Fruit fly (Drosophila melanogaster) whole organism, embryonic: ENCODE results near the gene CG10874.

Source experiments
- B-H1 ChIP-seq: fragments of 200-800 bp; sonication (Bioruptor generic); IDR thresholded peaks from 3 replicates; pipeline ENCODE4 v1.3.6; 2022; ENCODE audit warnings: missing biosample characterization, missing genetic modification characterization
- Blimp-1 ChIP-seq: fragments of 200-800 bp; sonication (Bioruptor generic); optimal IDR thresholded peaks from 3 replicates; lab custom pipeline; 2018; ENCODE audit warnings: missing biosample characterization, missing genetic modification characterization, mild to moderate bottlenecking, moderate library complexity, missing genetic modification reagents
- CG10431 ChIP-seq: fragments of 200-800 bp; sonication (Bioruptor generic); optimal IDR thresholded peaks from 3 replicates; lab custom pipeline; 2018; ENCODE audit warnings: missing biosample characterization, mild to moderate bottlenecking, missing genetic modification characterization
- CG11398 ChIP-seq: fragments of 200-800 bp; sonication (Bioruptor generic); optimal IDR thresholded peaks from 2 replicates; lab custom pipeline; 2016; ENCODE audit warnings: missing biosample characterization, missing genetic modification characterization
- CG1233 ChIP-seq: fragments of 200-800 bp; sonication (Bioruptor generic); optimal IDR thresholded peaks from 4 replicates; lab custom pipeline; 2018; ENCODE audit warnings: missing biosample characterization, mild to moderate bottlenecking, missing genetic modification characterization
- CG13287 ChIP-seq: fragments of 200-800 bp; sonication (Bioruptor generic); IDR thresholded peaks from 2 replicates; pipeline ENCODE4 v1.3.6; 2022; ENCODE audit warnings: missing biosample characterization, missing genetic modification characterization; ENCODE audit not compliant: partially characterized antibody
- CG13424 ChIP-seq: fragments of 200-800 bp; sonication (Bioruptor generic); optimal IDR thresholded peaks from 2 replicates; lab custom pipeline; 2019; ENCODE audit warnings: missing biosample characterization, mild to moderate bottlenecking, missing genetic modification characterization, moderate library complexity
- CG13624 ChIP-seq: fragments of 200-800 bp; sonication (Bioruptor generic); optimal IDR thresholded peaks from 2 replicates; lab custom pipeline; 2016; ENCODE audit warnings: missing biosample characterization, missing genetic modification characterization
- CG17359 ChIP-seq: fragments of 200-800 bp; sonication (Bioruptor generic); optimal IDR thresholded peaks from 3 replicates; lab custom pipeline; 2018; ENCODE audit warnings: missing biosample characterization, mild to moderate bottlenecking, missing genetic modification characterization, moderate library complexity
- CG17385 ChIP-seq: fragments of 200-800 bp; sonication (Bioruptor generic); optimal IDR thresholded peaks from 3 replicates; lab custom pipeline; 2018; ENCODE audit warnings: missing biosample characterization, mild to moderate bottlenecking, missing genetic modification characterization
- CG17912 ChIP-seq: fragments of 200-800 bp; sonication (Bioruptor generic); optimal IDR thresholded peaks from 2 replicates; lab custom pipeline; 2018; ENCODE audit warnings: missing biosample characterization, mild to moderate bottlenecking, missing genetic modification characterization
- CG3065 ChIP-seq: fragments of 200-800 bp; sonication (Bioruptor generic); optimal IDR thresholded peaks from 2 replicates; lab custom pipeline; 2016; ENCODE audit warnings: missing biosample characterization, missing genetic modification characterization
- CG32767 ChIP-seq: fragments of 200-800 bp; sonication (Bioruptor generic); IDR thresholded peaks from 2 replicates; pipeline ENCODE4 v1.3.6; 2022; ENCODE audit warnings: missing biosample characterization, missing genetic modification characterization
- CG3995 ChIP-seq: fragments of 200-800 bp; sonication (Bioruptor generic); optimal IDR thresholded peaks from 3 replicates; lab custom pipeline; 2016; ENCODE audit warnings: missing biosample characterization, missing genetic modification characterization
- CG4617 ChIP-seq: fragments of 200-800 bp; sonication (Bioruptor generic); optimal IDR thresholded peaks from 3 replicates; lab custom pipeline; 2016; ENCODE audit warnings: missing biosample characterization, missing genetic modification characterization, borderline replicate concordance
- CG6683 ChIP-seq: fragments of 200-800 bp; sonication (Bioruptor generic); optimal IDR thresholded peaks from 2 replicates; lab custom pipeline; 2017; ENCODE audit warnings: missing biosample characterization, mild to moderate bottlenecking, missing genetic modification characterization, missing genetic modification reagents
- CG7839 ChIP-seq: fragments of 200-800 bp; sonication (Bioruptor generic); optimal IDR thresholded peaks from 3 replicates; lab custom pipeline; 2018; ENCODE audit warnings: missing biosample characterization, mild to moderate bottlenecking, missing genetic modification characterization, moderate library complexity
- CG7928 ChIP-seq: fragments of 200-800 bp; sonication (Bioruptor generic); optimal IDR thresholded peaks from 2 replicates; lab custom pipeline; 2017; ENCODE audit warnings: missing biosample characterization, mild to moderate bottlenecking, missing genetic modification characterization
- CG8290 ChIP-seq, 3 experiments: fragments of 200-800 bp; sonication (Bioruptor generic); optimal IDR thresholded peaks; 2 replicates each; lab custom pipeline; 2016 to 2019; ENCODE audit warnings: missing biosample characterization in 3 of 3, missing genetic modification characterization in 3 of 3, mild to moderate bottlenecking in 2 of 3, moderate library complexity in 1 of 3
- CG8924 ChIP-seq: fragments of 200-800 bp; optimal IDR thresholded peaks from 3 replicates; lab custom pipeline; 2019; ENCODE audit warnings: missing biosample characterization, mild to moderate bottlenecking, missing genetic modification characterization, moderate library complexity
- Dad ChIP-seq: fragments of 200-800 bp; sonication (Bioruptor generic); optimal IDR thresholded peaks from 3 replicates; lab custom pipeline; 2016; ENCODE audit warnings: missing biosample characterization, missing genetic modification characterization
- Dek ChIP-seq: fragments of 200-800 bp; sonication (Bioruptor generic); optimal IDR thresholded peaks from 3 replicates; lab custom pipeline; 2019; ENCODE audit warnings: missing biosample characterization, mild to moderate bottlenecking, missing genetic modification characterization, moderate library complexity
- ERR ChIP-seq: fragments of 200-800 bp; sonication (Bioruptor generic); optimal IDR thresholded peaks from 2 replicates; lab custom pipeline; 2016; ENCODE audit warnings: missing biosample characterization, missing genetic modification characterization
- Elba2 ChIP-seq: fragments of 200-800 bp; sonication (Bioruptor generic); optimal IDR thresholded peaks from 3 replicates; lab custom pipeline; 2016; ENCODE audit warnings: missing biosample characterization, missing genetic modification characterization
- Fer3 ChIP-seq: fragments of 200-800 bp; sonication (Bioruptor generic); optimal IDR thresholded peaks from 2 replicates; lab custom pipeline; 2018; ENCODE audit warnings: missing biosample characterization, mild to moderate bottlenecking, missing genetic modification characterization, moderate library complexity
- HLH4C ChIP-seq: fragments of 200-800 bp; sonication (Bioruptor generic); IDR thresholded peaks from 3 replicates; pipeline ENCODE4 v1.3.6; 2022; ENCODE audit warnings: missing biosample characterization, missing genetic modification characterization; ENCODE audit not compliant: partially characterized antibody
- Hsf ChIP-seq: fragments of 200-800 bp; sonication (Bioruptor generic); optimal IDR thresholded peaks from 3 replicates; lab custom pipeline; 2016; ENCODE audit warnings: missing biosample characterization, missing genetic modification characterization
- NC2β ChIP-seq: fragments of 200-800 bp; sonication (Bioruptor generic); optimal IDR thresholded peaks from 2 replicates; lab custom pipeline; 2016; ENCODE audit warnings: missing biosample characterization, missing genetic modification characterization
- Nf-YC ChIP-seq: fragments of 200-800 bp; optimal IDR thresholded peaks from 3 replicates; lab custom pipeline; 2019; ENCODE audit warnings: missing biosample characterization, mild to moderate bottlenecking, missing genetic modification characterization, moderate library complexity
- Sin3A ChIP-seq: fragments of >200 bp; optimal IDR thresholded peaks from 2 replicates; lab custom pipeline; 2018
- Trl ChIP-seq, 3 experiments: fragments of >200 bp in 2 of 3; fragments of 200-800 bp in 1 of 3; sonication (Bioruptor generic) in 1 of 3; optimal IDR thresholded peaks; 2 replicates in 1 of 3; 3 replicates in 2 of 3; lab custom pipeline; 2016 to 2017; ENCODE audit warnings: missing biosample characterization in 1 of 3, missing genetic modification characterization in 1 of 3
- Vsx1 ChIP-seq: fragments of 200-800 bp; sonication (Bioruptor generic); optimal IDR thresholded peaks from 2 replicates; lab custom pipeline; 2017; ENCODE audit warnings: missing biosample characterization, mild to moderate bottlenecking, missing genetic modification characterization, missing genetic modification reagents
- btn ChIP-seq: fragments of 200-800 bp; sonication (Bioruptor generic); optimal IDR thresholded peaks from 2 replicates; lab custom pipeline; 2016; ENCODE audit warnings: missing biosample characterization, missing genetic modification characterization
- chm ChIP-seq: fragments of 200-800 bp; sonication (Bioruptor generic); IDR thresholded peaks from 2 replicates; pipeline ENCODE4 v1.3.6; 2022; ENCODE audit warnings: missing biosample characterization, missing genetic modification characterization
- fu2 ChIP-seq: fragments of 200-800 bp; sonication (Bioruptor generic); optimal IDR thresholded peaks from 2 replicates; lab custom pipeline; 2016; ENCODE audit warnings: missing biosample characterization, missing genetic modification characterization
- gt ChIP-seq: fragments of 200-800 bp; sonication (Bioruptor generic); IDR thresholded peaks from 2 replicates; pipeline ENCODE4 v1.3.6; 2022; ENCODE audit warnings: missing biosample characterization, missing genetic modification characterization
- hbn ChIP-seq: fragments of 200-800 bp; sonication (Bioruptor generic); IDR thresholded peaks from 2 replicates; pipeline ENCODE4 v1.3.6; 2022; ENCODE audit warnings: missing biosample characterization, missing genetic modification characterization; ENCODE audit not compliant: partially characterized antibody
- her ChIP-seq: fragments of 200-800 bp; sonication (Bioruptor generic); optimal IDR thresholded peaks from 2 replicates; lab custom pipeline; 2016; ENCODE audit warnings: missing biosample characterization, missing genetic modification characterization
- nom ChIP-seq: fragments of 200-800 bp; sonication (Bioruptor generic); optimal IDR thresholded peaks from 2 replicates; lab custom pipeline; 2017; ENCODE audit warnings: missing biosample characterization, missing genetic modification characterization, mild to moderate bottlenecking, moderate library complexity, missing genetic modification reagents
- onecut ChIP-seq: fragments of 200-800 bp; sonication (Bioruptor generic); IDR thresholded peaks from 2 replicates; pipeline ENCODE4 v1.3.6; 2022; ENCODE audit warnings: missing biosample characterization, missing genetic modification characterization
- pita ChIP-seq: fragments of 200-800 bp; sonication (Bioruptor generic); optimal IDR thresholded peaks from 2 replicates; lab custom pipeline; 2017; ENCODE audit warnings: missing biosample characterization, mild to moderate bottlenecking, missing genetic modification characterization
- ranshi ChIP-seq: fragments of 200-800 bp; sonication (Bioruptor generic); IDR thresholded peaks from 2 replicates; pipeline ENCODE4 v1.3.6; 2022; ENCODE audit warnings: missing biosample characterization, missing genetic modification characterization
- repo ChIP-seq: fragments of 200-800 bp; sonication (Bioruptor generic); optimal IDR thresholded peaks from 2 replicates; lab custom pipeline; 2016; ENCODE audit warnings: missing biosample characterization, missing genetic modification characterization
- scrt ChIP-seq: fragments of 200-800 bp; sonication (Bioruptor generic); optimal IDR thresholded peaks from 2 replicates; lab custom pipeline; 2018; ENCODE audit warnings: missing biosample characterization, mild to moderate bottlenecking, missing genetic modification characterization, moderate library complexity
- sens-2 ChIP-seq: fragments of 200-800 bp; sonication (Bioruptor generic); IDR thresholded peaks from 2 replicates; pipeline ENCODE4 v1.3.6; 2022; ENCODE audit warnings: missing biosample characterization, missing genetic modification characterization
- slp2 ChIP-seq: fragments of 200-800 bp; sonication (Bioruptor generic); optimal IDR thresholded peaks from 2 replicates; lab custom pipeline; 2016; ENCODE audit warnings: missing biosample characterization, missing genetic modification characterization
- sob ChIP-seq: fragments of 200-800 bp; sonication (Bioruptor generic); IDR thresholded peaks from 2 replicates; pipeline ENCODE4 v1.3.6; 2022; ENCODE audit warnings: missing biosample characterization, missing genetic modification characterization
- sqz ChIP-seq: fragments of 200-800 bp; sonication (Bioruptor generic); optimal IDR thresholded peaks from 3 replicates; lab custom pipeline; 2018; ENCODE audit warnings: missing biosample characterization, mild to moderate bottlenecking, missing genetic modification characterization
- trh ChIP-seq: fragments of 200-800 bp; sonication (Bioruptor generic); optimal IDR thresholded peaks from 2 replicates; lab custom pipeline; 2016; ENCODE audit warnings: missing biosample characterization, missing genetic modification characterization

The CG10874 gene

DNA sequence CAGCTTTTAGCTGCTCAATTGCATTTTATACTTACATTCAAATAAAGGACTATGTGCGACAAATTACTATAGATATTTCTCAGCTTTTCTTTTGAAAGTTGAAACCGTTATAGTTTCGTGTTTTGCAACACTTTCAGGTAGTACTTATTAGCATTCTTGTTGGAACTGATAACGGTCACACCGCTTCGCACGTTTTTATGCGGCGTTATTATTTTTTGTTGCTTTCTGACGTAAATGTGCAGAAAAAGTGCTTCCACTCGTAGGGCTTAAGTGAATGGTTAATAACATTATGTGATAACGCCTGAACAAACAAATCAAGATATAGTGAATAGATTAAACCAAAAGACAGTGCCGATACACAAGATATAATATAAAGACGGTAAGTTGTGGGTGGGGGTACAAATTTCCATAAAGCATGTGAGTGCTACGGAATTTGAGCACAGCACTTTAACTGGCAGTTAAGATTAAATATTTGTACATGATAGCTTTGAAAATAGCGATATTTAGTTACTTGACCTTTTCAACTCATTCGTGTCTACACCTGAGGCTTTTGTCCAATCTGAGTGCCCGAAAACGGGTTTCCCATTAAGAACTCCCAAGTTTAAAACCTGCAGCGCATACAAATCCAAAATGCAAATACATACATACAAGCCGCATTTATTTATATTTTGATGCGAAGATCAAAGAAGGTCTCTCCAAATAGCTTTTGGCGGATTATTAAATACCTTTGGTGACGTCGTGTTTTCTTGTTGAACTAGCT, 28.6 kb upstream of the CG10874 start, which contains the start of gene papi (continued):
- TF ChIP-seq hbn (GFP tag; lab: Robert Waterston, UW) (no peak), repo (no peak), Trl (optimal IDR thresholded peaks at IDR 0.05; lab: Kevin White, UChicago) (no peak), Trl (GFP tag; optimal IDR thresholded peaks at IDR 0.05; lab: Kevin White, UChicago) (no peak), CG32767 (no peak), onecut (GFP tag; lab: Robert Waterston, UW) (no peak), ERR (GFP tag; lab: Kevin White, UChicago) (no peak), CG3995 (GFP tag; lab: Kevin White, UChicago) (no peak), sqz (GFP tag; lab: Kevin White, UChicago) (peak; percentile 66), Hsf (GFP tag; lab: Kevin White, UChicago) (no peak), B-H1 (GFP tag; lab: Robert Waterston, UW) (no peak), nom (GFP tag; lab: Kevin White, UChicago) (no peak), CG7928 (GFP tag; lab: Kevin White, UChicago) (no peak), CG8290 (GFP tag; optimal IDR thresholded peaks at IDR 0.05; lab: Kevin White, UChicago) (no peak), CG8290 (tag; optimal IDR thresholded peaks at IDR 0.05; lab: Kevin White, UChicago) (peak in 1 of 2 experiments; percentile 34), gt (GFP tag; lab: Robert Waterston, UW) (no peak), chm (GFP tag; lab: Robert Waterston, UW) (no peak), CG4617 (GFP tag; lab: Kevin White, UChicago) (peak; percentile 47), CG6683 (GFP tag; lab: Kevin White, UChicago) (no peak), Blimp-1 (GFP tag; lab: Kevin White, UChicago) (no peak), Sin3A (peak; percentile 22), Elba2 (GFP tag; lab: Kevin White, UChicago) (peak; percentile 78), CG13624 (peak; percentile 4), Fer3 (no peak), CG1233 (GFP tag; lab: Kevin White, UChicago) (no peak), btn (GFP tag; lab: Kevin White, UChicago) (no peak), CG17359 (tag; lab: Kevin White, UChicago) (no peak), Nf-YC (tag; lab: Kevin White, UChicago) (no peak), her (GFP tag; lab: Kevin White, UChicago) (peak; percentile 28), CG11398 (GFP tag; lab: Kevin White, UChicago) (no peak), HLH4C (GFP tag; lab: Robert Waterston, UW) (0 out of 3 replicates have a peak, but pooled peaks have one; percentile 13), Dad (GFP tag; lab: Kevin White, UChicago) (no peak), scrt (GFP tag; lab: Kevin White, UChicago) (peak; percentile 19), CG17912 (GFP tag; lab: Kevin White, UChicago) (no peak), ranshi (GFP tag; lab: Robert Waterston, UW) (no peak), NC2β (GFP tag; lab: Kevin White, UChicago) (no peak), slp2 (GFP tag; lab: Kevin White, UChicago) (no peak), CG8924 (tag; lab: Kevin White, UChicago) (peak; percentile 48), CG13287 (0 out of 2 replicates have a peak, but pooled peaks have one; percentile 15), CG13424 (tag; lab: Kevin White, UChicago) (no peak), CG17385 (peak; percentile 27), CG10431 (GFP tag; lab: Kevin White, UChicago) (peak; percentile 22), Dek (tag; lab: Kevin White, UChicago) (no peak), pita (GFP tag; lab: Kevin White, UChicago) (no peak), sob (no peak), fu2 (GFP tag; lab: Kevin White, UChicago) (no peak), sens-2 (GFP tag; lab: Robert Waterston, UW) (no peak), trh (GFP tag; lab: Kevin White, UChicago) (no peak), CG3065 (GFP tag; lab: Kevin White, UChicago) (no peak), Vsx1 (GFP tag; lab: Kevin White, UChicago) (no peak), CG7839 (tag; lab: Kevin White, UChicago) (no peak)
